Worm (Caenorhabditis elegans) whole organism, L4 larva: ENCODE measurements around the gene fbxb-65.

Experiments used
- F37D6.2 ChIP-seq: sonication (generic microtip); optimal IDR thresholded peaks from 2 replicates; lab custom pipeline; 2016; ENCODE audit warnings: mild to moderate bottlenecking, missing genetic modification characterization, missing compliant biosample characterization
- R02D3.7 ChIP-seq: fragments of 150-350 bp; sonication (generic microtip); optimal IDR thresholded peaks from 3 replicates; lab custom pipeline; 2014; ENCODE audit warnings: missing biosample characterization, missing genetic modification characterization
- ama-1 ChIP-seq: fragments of 150-350 bp; optimal IDR thresholded peaks from 2 replicates; lab custom pipeline; 2014; ENCODE audit warnings: inconsistent platforms, mixed read lengths
- daf-19 ChIP-seq: fragments of 200-800 bp; sonication (Bioruptor generic); conservative IDR thresholded peaks from 2 replicates; pipeline ENCODE4 v1.3.6; 2022; ENCODE audit warnings: missing genetic modification characterization, missing compliant biosample characterization
- jun-1 ChIP-seq: fragments of 150-350 bp; optimal IDR thresholded peaks from 2 replicates; lab custom pipeline; 2014; ENCODE audit warnings: missing biosample characterization, missing genetic modification reagents, missing genetic modification characterization
- lsy-2 ChIP-seq, 2 experiments: fragments of 150-350 bp in 1 of 2; sonication (generic microtip) in 1 of 2; optimal IDR thresholded peaks; 2 replicates each; lab custom pipeline; 2014 to 2017; ENCODE audit warnings: missing biosample characterization in 2 of 2, missing genetic modification characterization in 2 of 2
- mxl-2 ChIP-seq: fragments of 200-800 bp; sonication (Bioruptor generic); conservative IDR thresholded peaks from 2 replicates; pipeline ENCODE4 v1.3.6; 2022; ENCODE audit warnings: missing genetic modification reagents, missing genetic modification characterization, missing compliant biosample characterization
- nhr-41 ChIP-seq: fragments of 200-800 bp; sonication (Bioruptor generic); IDR thresholded peaks from 2 replicates; pipeline ENCODE4 v1.3.6; 2022; ENCODE audit warnings: missing genetic modification reagents, missing genetic modification characterization, missing compliant biosample characterization
- saeg-2 ChIP-seq: fragments of 200-800 bp; sonication (Bioruptor generic); IDR thresholded peaks from 2 replicates; pipeline ENCODE4 v1.3.6; 2022; ENCODE audit warnings: missing genetic modification reagents, missing genetic modification characterization, missing compliant biosample characterization

- TF ChIP-seq ama-1 (lab: Kevin White, UChicago) (no peak), R02D3.7 (tag; lab: Kevin White, UChicago) (no peak), nhr-41 (no peak), lsy-2 (tag; optimal IDR thresholded peaks at IDR 0.05; lab: Kevin White, UChicago) (no peak), mxl-2 (GFP tag; lab: Robert Waterston, UW) (no peak), jun-1 (no peak), F37D6.2 (tag; lab: Kevin White, UChicago) (no peak), daf-19 (GFP tag; lab: Robert Waterston, UW) (no peak), saeg-2 (GFP tag; lab: Robert Waterston, UW) (no peak)
Measured at ce11 chrV:19356717-19357116, 27.4 kb downstream of the fbxb-65 start.
